Worm (Caenorhabditis elegans) whole organism, L2 larva: ENCODE data around the gene ttr-59.

Experiments used
- F13H6.1 ChIP-seq: sonication (generic microtip); optimal IDR thresholded peaks from 2 replicates; lab custom pipeline; 2016; ENCODE audit warnings: missing genetic modification characterization, missing compliant biosample characterization
- Y55F3AM.14 ChIP-seq: fragments of 200-800 bp; sonication (Bioruptor generic); optimal IDR thresholded peaks from 2 replicates; lab custom pipeline; 2018; ENCODE audit warnings: mild to moderate bottlenecking, missing genetic modification characterization, missing compliant biosample characterization
- alr-1 ChIP-seq: fragments of 150-350 bp; optimal IDR thresholded peaks from 2 replicates; lab custom pipeline; 2014; ENCODE audit warnings: missing biosample characterization, missing genetic modification characterization
- crh-2 ChIP-seq: sonication (generic microtip); optimal IDR thresholded peaks from 2 replicates; lab custom pipeline; 2017; ENCODE audit warnings: missing biosample characterization, missing genetic modification characterization
- egl-27 ChIP-seq: sonication (generic microtip); optimal IDR thresholded peaks from 3 replicates; lab custom pipeline; 2017; ENCODE audit warnings: missing biosample characterization, missing genetic modification reagents, missing genetic modification characterization
- lsy-2 ChIP-seq, 2 experiments: fragments of 150-350 bp in 1 of 2; sonication (generic microtip) in 1 of 2; optimal IDR thresholded peaks; 2 replicates each; lab custom pipeline; 2014 to 2017; ENCODE audit warnings: missing biosample characterization in 2 of 2, missing genetic modification characterization in 2 of 2
- mab-5 ChIP-seq: fragments of 150-350 bp; optimal IDR thresholded peaks from 2 replicates; lab custom pipeline; 2014; ENCODE audit warnings: missing biosample characterization, missing genetic modification characterization
- ztf-1 ChIP-seq: fragments of 200-800 bp; sonication (Bioruptor generic); conservative IDR thresholded peaks from 2 replicates; pipeline ENCODE4 v1.3.6; 2022; ENCODE audit warnings: missing genetic modification characterization, missing compliant biosample characterization
- ztf-4 ChIP-seq: fragments of 150-350 bp; optimal IDR thresholded peaks from 2 replicates; lab custom pipeline; 2014; ENCODE audit warnings: missing biosample characterization, missing genetic modification characterization

The ttr-59 gene

DNA sequence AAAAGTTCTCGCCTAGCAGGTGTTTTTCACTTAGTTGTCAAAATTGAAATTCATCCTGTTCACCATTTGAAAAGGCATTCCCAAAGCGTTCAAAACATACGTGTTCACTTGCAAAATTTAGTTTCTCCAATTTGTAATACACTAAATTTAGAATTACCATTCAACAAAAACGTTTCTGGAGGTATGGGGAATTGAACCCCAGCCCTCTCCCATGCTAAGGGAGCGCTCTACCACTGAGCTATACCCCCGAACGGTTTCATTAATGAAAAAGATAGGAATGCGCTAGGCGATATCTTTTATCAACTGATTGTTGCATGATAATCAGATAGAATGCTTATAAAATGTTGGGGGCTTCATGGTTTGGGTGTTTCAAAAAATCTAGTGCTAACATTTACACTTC is 49.0 kb downstream of the ttr-59 start:
- TF ChIP-seq alr-1 (tag; lab: Kevin White, UChicago) (no peak), ztf-4 (tag; lab: Kevin White, UChicago) (no peak), Y55F3AM.14 (GFP tag; lab: Kevin White, UChicago) (no peak), crh-2 (no peak), mab-5 (tag; lab: Kevin White, UChicago) (no peak), ztf-1 (GFP tag; lab: Robert Waterston, UW) (no peak), F13H6.1 (no peak), egl-27 (tag; lab: Kevin White, UChicago) (no peak), lsy-2 (tag; optimal IDR thresholded peaks at IDR 0.05; lab: Kevin White, UChicago) (no peak)
